Fruit fly (Drosophila melanogaster) whole organism, embryonic: ENCODE results near the gene CG10576.

Source experiments
- Antp ChIP-seq: fragments of 200-800 bp; sonication (Bioruptor generic); optimal IDR thresholded peaks from 3 replicates; lab custom pipeline; 2016; ENCODE audit warnings: missing biosample characterization, missing genetic modification characterization
- C15 ChIP-seq: fragments of 200-800 bp; sonication (Bioruptor generic); IDR thresholded peaks from 3 replicates; pipeline ENCODE4 v1.3.6; 2022; ENCODE audit warnings: missing biosample characterization, missing genetic modification characterization
- CG10959 ChIP-seq: fragments of 200-800 bp; sonication (Bioruptor generic); IDR thresholded peaks from 2 replicates; pipeline ENCODE4 v1.3.6; 2022; ENCODE audit warnings: missing biosample characterization, missing genetic modification characterization
- CG11723 ChIP-seq: fragments of 200-800 bp; sonication (Bioruptor generic); optimal IDR thresholded peaks from 2 replicates; lab custom pipeline; 2017; ENCODE audit warnings: missing biosample characterization, mild to moderate bottlenecking, missing genetic modification characterization
- CG12104 ChIP-seq: fragments of 200-800 bp; sonication (Bioruptor generic); optimal IDR thresholded peaks from 3 replicates; lab custom pipeline; 2016; ENCODE audit warnings: missing biosample characterization, missing genetic modification characterization
- CG13424 ChIP-seq: fragments of 200-800 bp; sonication (Bioruptor generic); optimal IDR thresholded peaks from 2 replicates; lab custom pipeline; 2019; ENCODE audit warnings: missing biosample characterization, mild to moderate bottlenecking, missing genetic modification characterization, moderate library complexity
- CG14667 ChIP-seq: fragments of 200-800 bp; sonication (Bioruptor generic); IDR thresholded peaks from 2 replicates; pipeline ENCODE4 v1.3.6; 2022; ENCODE audit warnings: missing biosample characterization, missing genetic modification characterization
- CG1647 ChIP-seq: fragments of 200-800 bp; sonication (Bioruptor generic); optimal IDR thresholded peaks from 3 replicates; lab custom pipeline; 2016; ENCODE audit warnings: missing biosample characterization, missing genetic modification characterization
- CG17328 ChIP-seq: fragments of 200-800 bp; sonication (Bioruptor generic); IDR thresholded peaks from 2 replicates; pipeline ENCODE4 v1.3.6; 2022; ENCODE audit warnings: missing biosample characterization, missing genetic modification characterization
- CG17612 ChIP-seq: fragments of 200-800 bp; sonication (Bioruptor generic); IDR thresholded peaks from 2 replicates; pipeline ENCODE4 v1.3.6; 2022; ENCODE audit warnings: missing biosample characterization, missing genetic modification characterization
- CG1832 ChIP-seq: fragments of 200-800 bp; sonication (Bioruptor generic); optimal IDR thresholded peaks from 2 replicates; lab custom pipeline; 2017; ENCODE audit warnings: missing biosample characterization, mild to moderate bottlenecking, missing genetic modification characterization, inconsistent platforms
- CG30020 ChIP-seq: fragments of 200-800 bp; optimal IDR thresholded peaks from 2 replicates; lab custom pipeline; 2019; ENCODE audit warnings: missing biosample characterization, mild to moderate bottlenecking, missing genetic modification characterization, moderate library complexity
- CG34422 ChIP-seq: fragments of 200-800 bp; sonication (Bioruptor generic); IDR thresholded peaks from 3 replicates; pipeline ENCODE4 v1.3.6; 2022; ENCODE audit warnings: missing biosample characterization, missing genetic modification characterization
- CG3838 ChIP-seq: fragments of 200-800 bp; sonication (Bioruptor generic); optimal IDR thresholded peaks from 3 replicates; lab custom pipeline; 2016; ENCODE audit warnings: missing biosample characterization, missing genetic modification characterization
- CG4424 ChIP-seq: fragments of 200-800 bp; sonication (Bioruptor generic); optimal IDR thresholded peaks from 3 replicates; lab custom pipeline; 2016; ENCODE audit warnings: missing biosample characterization, missing genetic modification characterization
- CG4707 ChIP-seq: fragments of 200-800 bp; sonication (Bioruptor generic); optimal IDR thresholded peaks from 2 replicates; lab custom pipeline; 2018; ENCODE audit warnings: missing biosample characterization, mild to moderate bottlenecking, missing genetic modification characterization, moderate library complexity
- CG6813 ChIP-seq: fragments of 200-800 bp; sonication (Bioruptor generic); optimal IDR thresholded peaks from 2 replicates; lab custom pipeline; 2017; ENCODE audit warnings: missing biosample characterization, missing genetic modification characterization, mild to moderate bottlenecking, moderate library complexity, missing genetic modification reagents
- CHES-1-like ChIP-seq: fragments of 200-800 bp; sonication (Bioruptor generic); optimal IDR thresholded peaks from 2 replicates; lab custom pipeline; 2016; ENCODE audit warnings: missing biosample characterization, missing genetic modification characterization
- Chrac-16 ChIP-seq: fragments of 200-800 bp; sonication (Bioruptor generic); optimal IDR thresholded peaks from 3 replicates; lab custom pipeline; 2016; ENCODE audit warnings: missing biosample characterization, missing genetic modification characterization
- D ChIP-seq, 2 experiments: fragments of 200-800 bp in 1 of 2; fragments of >200 bp in 1 of 2; sonication (Bioruptor generic) in 1 of 2; optimal IDR thresholded peaks; 2 replicates in 1 of 2; 3 replicates in 1 of 2; lab custom pipeline; 2017; ENCODE audit warnings: mild to moderate bottlenecking in 1 of 2, missing biosample characterization in 1 of 2, missing genetic modification characterization in 1 of 2, missing genetic modification reagents in 1 of 2
- ERR ChIP-seq: fragments of 200-800 bp; sonication (Bioruptor generic); optimal IDR thresholded peaks from 2 replicates; lab custom pipeline; 2016; ENCODE audit warnings: missing biosample characterization, missing genetic modification characterization
- Gsc ChIP-seq: fragments of 200-800 bp; sonication (Bioruptor generic); IDR thresholded peaks from 2 replicates; pipeline ENCODE4 v1.3.6; 2022; ENCODE audit warnings: missing biosample characterization, missing genetic modification characterization
- H15 ChIP-seq: fragments of 200-800 bp; sonication (Bioruptor generic); IDR thresholded peaks from 3 replicates; pipeline ENCODE4 v1.3.6; 2022; ENCODE audit warnings: missing biosample characterization, missing genetic modification characterization
- NC2β ChIP-seq: fragments of 200-800 bp; sonication (Bioruptor generic); optimal IDR thresholded peaks from 2 replicates; lab custom pipeline; 2016; ENCODE audit warnings: missing biosample characterization, missing genetic modification characterization
- NK7.1 ChIP-seq: fragments of 200-800 bp; sonication (Bioruptor generic); optimal IDR thresholded peaks from 3 replicates; lab custom pipeline; 2016; ENCODE audit warnings: missing biosample characterization, missing genetic modification characterization
- Oaz ChIP-seq: fragments of 200-800 bp; sonication (Bioruptor generic); IDR thresholded peaks from 2 replicates; pipeline ENCODE4 v1.3.6; 2022; ENCODE audit warnings: missing biosample characterization, missing genetic modification characterization
- Ptx1 ChIP-seq: fragments of 200-800 bp; sonication (Bioruptor generic); IDR thresholded peaks from 2 replicates; pipeline ENCODE4 v1.3.6; 2022; ENCODE audit warnings: missing biosample characterization, missing genetic modification characterization
- Sox102F ChIP-seq: fragments of 200-800 bp; sonication (Bioruptor generic); optimal IDR thresholded peaks from 2 replicates; lab custom pipeline; 2018; ENCODE audit warnings: missing biosample characterization, mild to moderate bottlenecking, missing genetic modification characterization, moderate library complexity
- Taf1 ChIP-seq: fragments of 200-800 bp; sonication (Bioruptor generic); IDR thresholded peaks from 2 replicates; pipeline ENCODE4 v1.3.6; 2022; ENCODE audit warnings: missing biosample characterization, missing genetic modification characterization
- ac ChIP-seq: fragments of 200-800 bp; sonication (Bioruptor generic); optimal IDR thresholded peaks from 3 replicates; lab custom pipeline; 2017; ENCODE audit warnings: missing biosample characterization, mild to moderate bottlenecking, missing genetic modification characterization
- amos ChIP-seq: fragments of 200-800 bp; sonication (Bioruptor generic); IDR thresholded peaks from 2 replicates; pipeline ENCODE4 v1.3.6; 2022; ENCODE audit warnings: missing biosample characterization, missing genetic modification characterization; ENCODE audit not compliant: partially characterized antibody
- chif ChIP-seq, 2 experiments: fragments of 200-800 bp; sonication (Bioruptor generic); optimal IDR thresholded peaks; 3 replicates each; lab custom pipeline; 2016; ENCODE audit warnings: missing biosample characterization in 2 of 2, missing genetic modification characterization in 2 of 2
- ems ChIP-seq: fragments of 200-800 bp; sonication (Bioruptor generic); optimal IDR thresholded peaks from 3 replicates; lab custom pipeline; 2016; ENCODE audit warnings: missing biosample characterization, missing genetic modification characterization
- gfzf ChIP-seq: fragments of 200-800 bp; sonication (Bioruptor generic); optimal IDR thresholded peaks from 2 replicates; lab custom pipeline; 2016; ENCODE audit warnings: missing biosample characterization, mild to moderate bottlenecking, missing genetic modification characterization, moderate library complexity
- gt ChIP-seq: fragments of 200-800 bp; sonication (Bioruptor generic); IDR thresholded peaks from 2 replicates; pipeline ENCODE4 v1.3.6; 2022; ENCODE audit warnings: missing biosample characterization, missing genetic modification characterization
- jumu ChIP-seq: fragments of 200-800 bp; sonication (Bioruptor generic); optimal IDR thresholded peaks from 3 replicates; lab custom pipeline; 2016; ENCODE audit warnings: missing biosample characterization, missing genetic modification characterization
- ken ChIP-seq: fragments of 200-800 bp; sonication (Bioruptor generic); IDR thresholded peaks from 3 replicates; pipeline ENCODE4 v1.3.6; 2022; ENCODE audit warnings: missing biosample characterization, missing genetic modification characterization
- mirr ChIP-seq: fragments of 200-800 bp; sonication (Bioruptor generic); optimal IDR thresholded peaks from 3 replicates; lab custom pipeline; 2018; ENCODE audit warnings: missing biosample characterization, mild to moderate bottlenecking, missing genetic modification characterization
- pzg ChIP-seq: fragments of 200-800 bp; sonication (Bioruptor generic); optimal IDR thresholded peaks from 3 replicates; lab custom pipeline; 2018; ENCODE audit warnings: missing biosample characterization, mild to moderate bottlenecking, missing genetic modification characterization, moderate library complexity
- repo ChIP-seq: fragments of 200-800 bp; sonication (Bioruptor generic); optimal IDR thresholded peaks from 2 replicates; lab custom pipeline; 2016; ENCODE audit warnings: missing biosample characterization, missing genetic modification characterization
- sens-2 ChIP-seq: fragments of 200-800 bp; sonication (Bioruptor generic); IDR thresholded peaks from 2 replicates; pipeline ENCODE4 v1.3.6; 2022; ENCODE audit warnings: missing biosample characterization, missing genetic modification characterization
- slbo ChIP-seq: fragments of 200-800 bp; sonication (Bioruptor generic); IDR thresholded peaks from 2 replicates; pipeline ENCODE4 v1.3.6; 2022; ENCODE audit warnings: missing biosample characterization, missing genetic modification characterization
- slp2 ChIP-seq: fragments of 200-800 bp; sonication (Bioruptor generic); optimal IDR thresholded peaks from 2 replicates; lab custom pipeline; 2016; ENCODE audit warnings: missing biosample characterization, missing genetic modification characterization
- sna ChIP-seq: fragments of 200-800 bp; sonication (Bioruptor generic); IDR thresholded peaks from 2 replicates; pipeline ENCODE4 v1.3.6; 2022; ENCODE audit warnings: missing biosample characterization, missing genetic modification characterization; ENCODE audit not compliant: partially characterized antibody
- tx ChIP-seq: fragments of 200-800 bp; sonication (Bioruptor generic); optimal IDR thresholded peaks from 2 replicates; lab custom pipeline; 2016; ENCODE audit warnings: missing biosample characterization, missing genetic modification characterization
- unc-4 ChIP-seq: fragments of 200-800 bp; sonication (Bioruptor generic); IDR thresholded peaks from 2 replicates; pipeline ENCODE4 v1.3.6; 2022; ENCODE audit warnings: missing biosample characterization, missing genetic modification characterization; ENCODE audit not compliant: partially characterized antibody
- vvl ChIP-seq: fragments of 200-800 bp; sonication (Bioruptor generic); IDR thresholded peaks from 2 replicates; pipeline ENCODE4 v1.3.6; 2022; ENCODE audit warnings: missing biosample characterization, missing genetic modification characterization
- zen2 ChIP-seq: fragments of 200-800 bp; sonication (Bioruptor generic); IDR thresholded peaks from 3 replicates; pipeline ENCODE4 v1.3.6; 2022; ENCODE audit warnings: missing biosample characterization, missing genetic modification characterization; ENCODE audit not compliant: partially characterized antibody
- zfh2 ChIP-seq: fragments of 200-800 bp; sonication (Bioruptor generic); optimal IDR thresholded peaks from 2 replicates; lab custom pipeline; 2016; ENCODE audit warnings: missing biosample characterization, missing genetic modification characterization

CG10576 gene

DNA sequence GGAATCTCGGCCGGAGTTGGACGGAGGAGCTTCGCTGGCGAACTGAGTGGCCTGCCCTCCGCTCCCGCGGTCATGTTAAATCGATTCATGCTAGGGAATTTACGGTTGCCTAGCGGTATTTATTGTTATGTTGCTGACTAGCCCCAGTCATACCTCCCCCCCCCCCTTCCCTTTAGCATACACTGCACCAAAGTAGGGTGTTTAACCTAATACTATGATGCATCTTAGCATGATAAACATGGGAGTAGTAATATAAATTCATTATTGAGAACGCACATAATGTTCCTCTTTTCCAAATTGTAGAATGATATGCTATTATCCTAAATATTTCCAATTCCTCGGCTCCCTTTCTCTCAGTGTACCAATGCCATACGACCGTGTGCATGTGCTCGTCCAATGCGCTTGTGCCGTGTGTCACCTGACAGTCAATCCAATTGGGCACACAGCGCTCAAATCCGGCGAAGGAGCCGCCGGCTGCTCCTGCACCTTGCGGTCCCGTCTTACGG, 31.0 kb upstream of the CG10576 start, which contains the start of gene Tektin-C (continued):
- TF ChIP-seq D (optimal IDR thresholded peaks at IDR 0.05; lab: Kevin White, UChicago) (no peak), D (GFP tag; optimal IDR thresholded peaks at IDR 0.05; lab: Kevin White, UChicago) (no peak), Chrac-16 (no peak), Gsc (peak; percentile 23; the same call in 1 of the 2 replicates), Oaz (no peak)

DNA sequence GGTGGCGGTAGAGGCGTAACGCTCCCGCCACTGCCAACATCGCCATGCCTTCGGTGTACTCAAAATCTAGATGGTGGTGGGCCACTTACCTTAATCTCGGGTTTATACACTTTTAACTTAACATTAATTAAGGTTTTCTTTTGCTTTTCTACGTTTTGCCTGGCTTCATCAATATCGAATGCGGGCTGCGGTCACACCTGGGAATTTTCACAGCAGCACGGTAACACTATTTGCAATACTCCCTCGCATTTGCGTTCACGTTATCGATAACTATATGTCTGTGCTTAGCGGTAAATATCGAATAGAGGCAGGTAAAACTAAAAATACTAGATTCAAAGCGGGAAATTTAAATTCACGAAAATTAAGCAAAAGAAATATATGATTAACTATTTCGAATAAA, 28.5 kb upstream of the CG10576 start, which contains the start of gene Bre1:
TSS of gene Bre1 (minus strand) at position 226 of the 400 bp plus-strand sequence.
- TF ChIP-seq zen2 (peak; percentile 58; the same call in 2 of the 3 replicates), CG10959 (GFP tag; lab: Robert Waterston, UW) (no peak), CG4424 (no peak), CG3838 (GFP tag; lab: Kevin White, UChicago) (no peak), Oaz (no peak), CG1647 (no peak), CG1832 (GFP tag; lab: Kevin White, UChicago) (no peak), pzg (peak; percentile 98), sna (GFP tag; lab: Robert Waterston, UW) (peak; percentile 76; the same call in 1 of the 2 replicates), Ptx1 (GFP tag; lab: Robert Waterston, UW) (no peak), C15 (GFP tag; lab: Robert Waterston, UW) (no peak), unc-4 (GFP tag; lab: Robert Waterston, UW) (peak; percentile 80; the same call in 1 of the 2 replicates), mirr (GFP tag; lab: Kevin White, UChicago) (no peak), CG17328 (GFP tag; lab: Robert Waterston, UW) (no peak), ac (GFP tag; lab: Kevin White, UChicago) (no peak), sens-2 (GFP tag; lab: Robert Waterston, UW) (no peak), slp2 (GFP tag; lab: Kevin White, UChicago) (no peak), CG12104 (GFP tag; lab: Kevin White, UChicago) (no peak), vvl (GFP tag; lab: Robert Waterston, UW) (0 out of 2 replicates have a peak, but pooled peaks have one; percentile 22), CG6813 (GFP tag; lab: Kevin White, UChicago) (no peak), CG14667 (GFP tag; lab: Robert Waterston, UW) (no peak), gfzf (GFP tag; lab: Kevin White, UChicago) (peak; percentile 94), amos (GFP tag; lab: Robert Waterston, UW) (peak; percentile 85), CG4707 (no peak), NC2β (GFP tag; lab: Kevin White, UChicago) (no peak), CHES-1-like (GFP tag; lab: Kevin White, UChicago) (no peak), CG13424 (tag; lab: Kevin White, UChicago) (no peak), H15 (GFP tag; lab: Robert Waterston, UW) (no peak), zfh2 (GFP tag; lab: Kevin White, UChicago) (no peak), gt (GFP tag; lab: Robert Waterston, UW) (no peak), CG11723 (no peak), jumu (no peak), chif (GFP tag; optimal IDR thresholded peaks at IDR 0.05; lab: Kevin White, UChicago) (no peak), slbo (no peak; the same call in 1 of the 2 replicates), Taf1 (no peak), CG34422 (peak; percentile 33; the same call in 1 of the 3 replicates), Antp (GFP tag; lab: Kevin White, UChicago) (no peak), repo (no peak), tx (GFP tag; lab: Kevin White, UChicago) (no peak), NK7.1 (GFP tag; lab: Kevin White, UChicago) (no peak), ken (GFP tag; lab: Robert Waterston, UW) (no peak), CG17612 (no peak), ERR (GFP tag; lab: Kevin White, UChicago) (no peak), ems (GFP tag; lab: Kevin White, UChicago) (no peak), Sox102F (GFP tag; lab: Kevin White, UChicago) (no peak), CG30020 (tag; lab: Kevin White, UChicago) (no peak)
